Worm (Caenorhabditis elegans) whole organism, young adult: ENCODE results near the gene Y110A2AL.7.

Experiments used
- Y95B8A.8 ChIP-seq: fragments of 200-800 bp; sonication (Bioruptor generic); IDR thresholded peaks from 2 replicates; pipeline ENCODE4 v1.3.6; 2022; ENCODE audit warnings: missing genetic modification reagents, missing genetic modification characterization, missing compliant biosample characterization
- ekl-4 ChIP-seq: fragments of 200-800 bp; sonication (Bioruptor generic); IDR thresholded peaks from 2 replicates; pipeline ENCODE4 v1.3.6; 2022; ENCODE audit warnings: missing genetic modification reagents, missing genetic modification characterization, missing compliant biosample characterization
- nfya-1 ChIP-seq: sonication (generic microtip); optimal IDR thresholded peaks from 2 replicates; lab custom pipeline; 2017; ENCODE audit warnings: antibody characterized with exemption, missing compliant biosample characterization, missing genetic modification characterization, borderline replicate concordance; ENCODE audit not compliant: insufficient read depth
- rpc-1 ChIP-seq, 2 experiments: fragments of 150-350 bp in 1 of 2; sonication (generic microtip) in 1 of 2; optimal IDR thresholded peaks; 2 replicates each; lab custom pipeline; 2014 to 2018; ENCODE audit warnings: missing biosample characterization in 1 of 2, missing genetic modification characterization in 1 of 2, missing genetic modification reagents in 1 of 2, missing genotype in 1 of 2
- snpc-4 ChIP-seq, 5 experiments: fragments of 150-350 bp in 1 of 5; sonication (generic microtip) in 4 of 5; optimal IDR thresholded peaks; 2 replicates each; lab custom pipeline; 2014 to 2018; ENCODE audit warnings: missing genetic modification characterization in 5 of 5, missing biosample characterization in 3 of 5, antibody characterized with exemption in 2 of 5, mild to moderate bottlenecking in 2 of 5, missing compliant biosample characterization in 2 of 5, missing genotype in 2 of 5, moderate library complexity in 2 of 5, missing genetic modification reagents in 1 of 5
- ztf-26 ChIP-seq: sonication (generic microtip); optimal IDR thresholded peaks from 2 replicates; lab custom pipeline; 2017; ENCODE audit warnings: missing genetic modification characterization, missing compliant biosample characterization

ce11 chrII:2816676-2817075, 26.3 kb downstream of the Y110A2AL.7 start, which contains the start of gene set-13:
- TF ChIP-seq nfya-1 (tag; lab: Kevin White, UChicago) (no peak), rpc-1 (optimal IDR thresholded peaks at IDR 0.05; lab: Kevin White, UChicago) (no peak), rpc-1 (tag; optimal IDR thresholded peaks at IDR 0.05; lab: Kevin White, UChicago) (no peak), ztf-26 (no peak), snpc-4 (GFP tag; optimal IDR thresholded peaks at IDR 0.05; lab: Kevin White, UChicago) (no peak), snpc-4 (tag; optimal IDR thresholded peaks at IDR 0.05; lab: Kevin White, UChicago) (no peak), ekl-4 (no peak), Y95B8A.8 (GFP tag; lab: Robert Waterston, UW) (no peak)
